Worm (Caenorhabditis elegans): ENCODE measurements around the gene M02F4.1.

DNA sequence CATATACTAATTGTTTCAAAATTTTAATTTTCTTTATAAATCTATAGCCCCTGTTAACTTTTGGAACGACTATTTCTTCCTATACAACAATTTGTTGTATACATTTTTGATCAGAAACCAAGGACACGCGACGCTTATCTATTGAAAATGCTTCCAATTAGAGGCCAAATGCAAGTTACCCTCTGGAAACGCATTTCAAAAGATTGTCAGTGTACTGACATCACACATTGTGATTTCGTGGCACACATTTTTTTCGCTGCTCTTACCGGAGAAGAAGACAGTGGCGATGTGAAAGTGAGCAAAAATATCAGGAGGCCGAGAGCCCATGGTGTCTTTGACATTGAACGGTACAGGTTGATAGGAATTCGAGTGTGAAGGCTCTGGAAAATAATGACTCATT lies 16.5 kb upstream of the M02F4.1 start, which contains the start of gene cnnm-3:
- TF ChIP-seq nhr-23 (tag; optimal IDR thresholded peaks at IDR 0.05): no peak
- no peak for TF ChIP-seq sea-2 (GFP tag; optimal IDR thresholded peaks at IDR 0.05)
- TF ChIP-seq pha-4 (tag; optimal IDR thresholded peaks at IDR 0.05): no peak
- TF ChIP-seq elt-1 (tag; optimal IDR thresholded peaks at IDR 0.05): no peak
- TF ChIP-seq nhr-77 (tag; optimal IDR thresholded peaks at IDR 0.05): no peak
